Fruit fly (Drosophila melanogaster): Measurements from ENCODE around the gene CG3517.

Gene CG3517

DNA sequence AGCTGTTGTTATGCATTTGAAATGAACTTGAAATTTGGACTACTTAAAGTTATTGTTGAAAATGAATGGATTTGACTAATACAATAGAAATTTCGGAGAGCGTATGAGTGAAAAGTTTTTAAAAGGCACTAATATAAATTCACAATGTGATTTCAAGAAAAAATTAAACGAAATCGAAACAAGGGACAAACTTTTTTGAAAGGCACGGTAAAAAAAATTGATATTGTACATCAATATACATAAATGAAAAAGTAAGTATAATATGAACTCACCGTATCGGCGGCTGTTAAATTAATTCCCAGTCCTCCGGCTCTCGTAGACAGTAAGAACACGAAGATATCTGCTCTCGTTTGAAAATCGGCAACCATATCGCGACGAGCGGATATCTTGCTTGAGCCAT is 26.5 kb downstream of the CG3517 start, which contains the start of gene CG31244:
Gene CG31244, minus strand, starts transcription at position 101 of the 400 bp plus-strand sequence.
- TF ChIP-seq CG17801 (GFP tag; optimal IDR thresholded peaks at IDR 0.05; ENCODE audit: partially characterized antibody) = no peak

DNA sequence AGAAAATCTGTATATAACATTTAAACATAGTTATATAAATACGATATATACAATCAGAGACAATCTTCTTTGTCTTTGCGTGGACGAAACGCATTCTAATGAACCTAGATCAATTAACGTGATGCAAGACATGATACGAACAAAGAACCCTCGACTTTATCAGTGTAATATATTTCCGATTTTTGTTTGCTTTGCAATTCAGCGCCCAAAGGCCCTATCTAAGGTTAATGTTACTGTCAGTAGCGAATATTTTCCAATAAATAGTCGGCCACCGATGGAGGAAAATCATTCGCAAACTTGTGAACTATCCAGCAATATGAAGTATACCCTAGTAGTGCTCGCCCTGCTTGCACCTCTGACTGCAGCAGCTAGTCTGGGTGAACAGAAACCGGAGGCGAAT is 31.9 kb downstream of the CG3517 start, which contains the start of gene CG3739:
Gene CG3739, plus strand, starts transcription at position 301 of the 400 bp plus-strand sequence.
- TF ChIP-seq CG17801 (GFP tag; optimal IDR thresholded peaks at IDR 0.05; ENCODE audit: partially characterized antibody) = no peak

DNA sequence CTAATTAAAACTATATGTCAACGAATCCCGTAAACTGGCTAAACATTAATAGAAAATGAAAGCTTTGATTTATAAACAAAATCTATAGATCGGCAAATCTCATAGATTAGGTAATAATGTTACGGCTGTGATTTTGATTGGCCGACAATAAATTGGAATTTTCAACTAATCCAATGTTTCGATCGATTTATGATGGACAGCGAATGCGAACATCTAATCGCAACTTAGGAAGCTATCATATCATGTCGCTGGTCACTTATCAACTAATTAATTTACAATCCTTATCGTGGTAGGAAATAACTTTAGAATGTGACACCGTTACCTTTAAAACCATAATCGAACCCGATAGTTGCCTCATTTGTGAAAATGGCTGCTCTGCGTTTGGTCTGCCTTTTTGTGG is 35.1 kb downstream of the CG3517 start, which contains the start of gene CG18493:
Gene CG18493, plus strand, starts transcription at position 352 of the 400 bp plus-strand sequence.
- no peak for TF ChIP-seq CG17801 (GFP tag; optimal IDR thresholded peaks at IDR 0.05; ENCODE audit: partially characterized antibody)

DNA sequence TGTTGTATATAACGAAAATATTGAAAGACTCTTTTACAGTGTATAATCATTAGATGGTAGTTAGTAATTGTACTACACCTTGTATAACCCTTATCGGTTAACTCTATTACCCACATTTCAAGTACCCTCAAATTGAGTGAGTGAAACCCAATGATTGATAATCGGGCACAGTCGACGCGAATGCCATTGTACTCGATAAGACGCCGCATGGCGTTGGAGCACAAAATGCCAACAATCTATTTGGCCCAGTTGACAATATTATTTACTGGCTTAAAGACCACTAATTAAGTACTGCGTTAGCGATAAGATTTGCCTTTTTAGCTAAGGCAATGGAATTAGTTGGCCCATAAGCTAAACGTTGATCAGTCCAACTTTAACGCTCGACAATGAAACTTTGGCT is 37.4 kb downstream of the CG3517 start, which contains the start of gene CG3734:
Gene CG3734, plus strand, starts transcription at position 254 of the 400 bp plus-strand sequence.
- no peak for TF ChIP-seq CG17801 (GFP tag; optimal IDR thresholded peaks at IDR 0.05; ENCODE audit: partially characterized antibody)

DNA sequence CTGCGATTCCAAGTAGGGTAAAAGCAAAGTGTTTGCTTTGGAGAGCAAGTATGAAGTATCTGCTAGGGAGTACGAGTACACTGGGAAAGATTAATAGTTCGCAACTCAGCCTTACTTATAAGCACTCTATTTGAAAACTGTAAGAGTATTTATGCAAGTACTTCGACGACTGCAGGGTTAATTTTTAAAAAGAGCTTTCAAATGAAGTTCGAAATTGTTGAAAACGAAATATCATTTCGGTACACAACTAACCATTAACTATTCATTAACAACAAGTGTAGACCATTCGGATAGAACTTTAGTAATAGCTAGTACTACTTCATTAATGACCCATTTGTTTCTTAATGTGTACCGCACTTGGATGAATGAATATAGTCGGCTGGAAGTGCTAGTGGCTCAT is 41.7 kb downstream of the CG3517 start:
- no peak for TF ChIP-seq CG17801 (GFP tag; optimal IDR thresholded peaks at IDR 0.05; ENCODE audit: partially characterized antibody)

DNA sequence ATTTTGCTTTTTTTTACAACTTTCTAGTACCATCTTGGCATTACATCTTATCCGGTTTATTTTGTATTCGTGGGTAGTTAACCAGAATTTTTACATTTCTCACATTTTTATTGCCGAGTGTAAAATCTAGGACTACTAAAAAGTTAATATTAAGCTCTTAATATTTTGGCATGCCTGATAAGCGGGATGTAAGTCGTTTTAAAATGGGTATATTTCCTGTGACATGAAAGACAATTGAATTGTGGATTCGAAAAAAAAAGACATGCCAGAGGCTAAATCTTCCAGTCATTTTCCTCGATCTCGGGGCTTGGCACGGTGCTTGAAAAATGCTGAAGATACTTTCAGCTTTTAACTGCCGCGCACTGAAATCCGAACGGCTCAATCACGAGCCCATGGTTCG is 47.9 kb downstream of the CG3517 start, which contains the start of gene CG31245:
Gene CG31245, minus strand, starts transcription at position 101 of the 400 bp plus-strand sequence.
- TF ChIP-seq CG17801 (GFP tag; optimal IDR thresholded peaks at IDR 0.05; ENCODE audit: partially characterized antibody) = no peak

DNA sequence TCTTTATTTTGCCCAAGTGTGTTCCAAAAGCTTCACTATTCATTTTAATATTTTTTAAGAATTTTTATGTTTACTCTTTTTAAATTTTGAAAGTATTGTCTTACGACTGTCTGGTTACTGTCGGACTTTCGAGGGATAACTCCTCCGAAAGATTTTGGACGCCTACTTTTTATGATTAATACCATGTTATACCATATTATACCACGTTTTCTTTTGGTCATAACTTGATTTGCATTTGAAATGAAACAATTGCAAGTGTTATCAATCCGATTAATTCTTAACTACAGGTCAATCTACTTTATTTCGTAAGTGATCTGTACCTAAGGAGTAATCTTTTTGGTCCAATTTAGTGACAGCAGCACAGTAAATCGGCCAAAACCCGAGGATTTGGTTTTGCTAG is 49.1 kb downstream of the CG3517 start, which contains the start of gene CG31404:
Gene CG31404, minus strand, starts transcription at position 101 of the 400 bp plus-strand sequence.
- no peak for TF ChIP-seq CG17801 (GFP tag; optimal IDR thresholded peaks at IDR 0.05; ENCODE audit: partially characterized antibody)

DNA sequence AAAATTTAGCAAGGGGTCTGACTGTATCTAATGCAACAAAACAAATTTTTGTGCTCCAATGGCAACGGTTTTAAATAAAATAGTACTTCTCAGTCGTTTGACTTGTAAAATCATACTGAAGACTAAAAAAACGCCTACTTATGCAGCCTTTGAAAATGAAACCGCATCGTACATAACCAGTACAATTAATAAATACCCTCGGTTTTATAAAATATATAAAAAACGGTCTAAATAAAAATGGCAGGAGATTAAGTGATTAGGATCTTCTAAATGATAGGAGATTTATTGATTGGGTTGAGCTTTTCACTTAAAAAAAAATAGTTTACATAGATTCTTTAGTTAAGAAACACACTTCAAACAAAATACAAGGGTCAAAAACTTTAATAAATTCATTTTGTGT is 50.3 kb downstream of the CG3517 start, which contains the start of gene CG3581:
Gene CG3581, minus strand, starts transcription at position 101 of the 400 bp plus-strand sequence.
- no peak for TF ChIP-seq CG17801 (GFP tag; optimal IDR thresholded peaks at IDR 0.05; ENCODE audit: partially characterized antibody)

All from ovary, adult (tissue).